Worm (Caenorhabditis elegans) whole organism, late embryonic: ENCODE results near the gene his-62.

Experiments
- C08G9.2 ChIP-seq: sonication (generic microtip); optimal IDR thresholded peaks from 2 replicates; lab custom pipeline; 2016; ENCODE audit warnings: mild to moderate bottlenecking, missing genetic modification characterization, moderate library complexity, missing compliant biosample characterization
- C38D4.7 ChIP-seq: fragments of 200-800 bp; sonication (Bioruptor generic); optimal IDR thresholded peaks from 2 replicates; lab custom pipeline; 2018; ENCODE audit warnings: mild to moderate bottlenecking, missing genetic modification characterization, moderate library complexity, missing compliant biosample characterization
- F13H6.1 ChIP-seq: sonication (generic microtip); optimal IDR thresholded peaks from 2 replicates; lab custom pipeline; 2016; ENCODE audit warnings: missing genetic modification characterization, missing compliant biosample characterization
- K09A11.1 ChIP-seq: sonication (generic microtip); optimal IDR thresholded peaks from 2 replicates; lab custom pipeline; 2017; ENCODE audit warnings: antibody characterized with exemption, mild to moderate bottlenecking, missing genetic modification characterization, missing compliant biosample characterization; ENCODE audit not compliant: insufficient read depth
- T23F11.4 ChIP-seq: fragments of 200-800 bp; sonication (Bioruptor generic); optimal IDR thresholded peaks from 2 replicates; lab custom pipeline; 2018; ENCODE audit warnings: mild to moderate bottlenecking, missing genetic modification characterization, missing compliant biosample characterization
- Y22D7AL.16 ChIP-seq: sonication (generic microtip); optimal IDR thresholded peaks from 2 replicates; lab custom pipeline; 2016; ENCODE audit warnings: missing genetic modification characterization, missing compliant biosample characterization
- ahr-1 ChIP-seq: sonication (generic microtip); optimal IDR thresholded peaks from 2 replicates; lab custom pipeline; 2016; ENCODE audit warnings: missing genetic modification characterization, missing compliant biosample characterization
- ama-1 ChIP-seq: fragments of 150-350 bp; optimal IDR thresholded peaks from 2 replicates; lab custom pipeline; 2014
- ceh-14 ChIP-seq: sonication (generic microtip); optimal IDR thresholded peaks from 2 replicates; lab custom pipeline; 2016; ENCODE audit warnings: missing genotype, missing genetic modification characterization, missing compliant biosample characterization
- ceh-18 ChIP-seq: sonication (generic microtip); optimal IDR thresholded peaks from 2 replicates; lab custom pipeline; 2016; ENCODE audit warnings: missing genetic modification characterization, missing compliant biosample characterization
- ceh-19 ChIP-seq: fragments of 200-800 bp; sonication (Bioruptor generic); optimal IDR thresholded peaks from 2 replicates; lab custom pipeline; 2018; ENCODE audit warnings: mild to moderate bottlenecking, missing genetic modification characterization, missing compliant biosample characterization
- ceh-2 ChIP-seq: sonication (generic microtip); optimal IDR thresholded peaks from 2 replicates; lab custom pipeline; 2016; ENCODE audit warnings: missing genotype, missing genetic modification characterization, missing compliant biosample characterization
- ceh-22 ChIP-seq: sonication (generic microtip); optimal IDR thresholded peaks from 2 replicates; lab custom pipeline; 2017; ENCODE audit warnings: missing biosample characterization, missing genetic modification characterization
- ceh-31 ChIP-seq: sonication (generic microtip); optimal IDR thresholded peaks from 2 replicates; lab custom pipeline; 2016; ENCODE audit warnings: missing genetic modification characterization, missing compliant biosample characterization
- ceh-34 ChIP-seq: sonication (generic microtip); optimal IDR thresholded peaks from 2 replicates; lab custom pipeline; 2016; ENCODE audit warnings: mild to moderate bottlenecking, missing genetic modification characterization, missing compliant biosample characterization
- ceh-48 ChIP-seq: sonication (generic microtip); optimal IDR thresholded peaks from 2 replicates; lab custom pipeline; 2016; ENCODE audit warnings: missing genetic modification characterization, inconsistent platforms, missing compliant biosample characterization
- ceh-6 ChIP-seq: fragments of 200-800 bp; sonication (Bioruptor generic); optimal IDR thresholded peaks from 2 replicates; lab custom pipeline; 2018; ENCODE audit warnings: mild to moderate bottlenecking, missing genetic modification characterization, missing compliant biosample characterization
- che-1 ChIP-seq: sonication (generic microtip); optimal IDR thresholded peaks from 2 replicates; lab custom pipeline; 2016; ENCODE audit warnings: mild to moderate bottlenecking, missing genetic modification characterization, missing compliant biosample characterization
- dmd-4 ChIP-seq: sonication (generic microtip); optimal IDR thresholded peaks from 2 replicates; lab custom pipeline; 2016; ENCODE audit warnings: borderline replicate concordance, missing genetic modification characterization, missing compliant biosample characterization
- dve-1 ChIP-seq: sonication (generic microtip); optimal IDR thresholded peaks from 2 replicates; lab custom pipeline; 2017; ENCODE audit warnings: antibody characterized with exemption, mild to moderate bottlenecking, missing genetic modification characterization, missing compliant biosample characterization
- elt-2 ChIP-seq: sonication (generic microtip); optimal IDR thresholded peaks from 2 replicates; lab custom pipeline; 2016; ENCODE audit warnings: missing genetic modification reagents, missing genetic modification characterization, missing compliant biosample characterization
- elt-4 ChIP-seq: sonication (generic microtip); optimal IDR thresholded peaks from 2 replicates; lab custom pipeline; 2016; ENCODE audit warnings: missing genetic modification characterization, missing compliant biosample characterization
- ets-4 ChIP-seq: sonication (generic microtip); optimal IDR thresholded peaks from 2 replicates; lab custom pipeline; 2016; ENCODE audit warnings: missing genetic modification characterization, missing compliant biosample characterization
- fkh-10 ChIP-seq: fragments of 150-350 bp; optimal IDR thresholded peaks from 2 replicates; lab custom pipeline; 2014; ENCODE audit warnings: missing biosample characterization, missing genetic modification reagents, missing genetic modification characterization
- fkh-6 ChIP-seq: sonication (generic microtip); optimal IDR thresholded peaks from 2 replicates; lab custom pipeline; 2016; ENCODE audit warnings: missing genetic modification characterization, missing compliant biosample characterization
- gmeb-2 ChIP-seq: sonication (generic microtip); optimal IDR thresholded peaks from 2 replicates; lab custom pipeline; 2016; ENCODE audit warnings: missing genetic modification characterization, inconsistent platforms, missing compliant biosample characterization
- hlh-13 ChIP-seq: fragments of 200-800 bp; sonication (Bioruptor generic); optimal IDR thresholded peaks from 2 replicates; lab custom pipeline; 2018; ENCODE audit warnings: mild to moderate bottlenecking, missing genetic modification characterization, missing compliant biosample characterization
- hlh-6 ChIP-seq: sonication (generic microtip); optimal IDR thresholded peaks from 2 replicates; lab custom pipeline; 2016; ENCODE audit warnings: missing genotype, missing genetic modification characterization, missing compliant biosample characterization
- lim-6 ChIP-seq: sonication (generic microtip); optimal IDR thresholded peaks from 2 replicates; lab custom pipeline; 2016; ENCODE audit warnings: missing genetic modification characterization, missing compliant biosample characterization
- lin-11 ChIP-seq: fragments of 200-800 bp; sonication (Bioruptor generic); optimal IDR thresholded peaks from 2 replicates; lab custom pipeline; 2018; ENCODE audit warnings: mild to moderate bottlenecking, missing genetic modification characterization, missing compliant biosample characterization
- madf-2 ChIP-seq: sonication (generic microtip); optimal IDR thresholded peaks from 2 replicates; lab custom pipeline; 2017; ENCODE audit warnings: missing genetic modification characterization, missing compliant biosample characterization
- mec-3 ChIP-seq: sonication (generic microtip); optimal IDR thresholded peaks from 2 replicates; lab custom pipeline; 2016; ENCODE audit warnings: borderline replicate concordance, missing genetic modification characterization, missing compliant biosample characterization
- nfya-1 ChIP-seq: sonication (generic microtip); optimal IDR thresholded peaks from 2 replicates; lab custom pipeline; 2017; ENCODE audit warnings: missing genetic modification characterization, mild to moderate bottlenecking, missing compliant biosample characterization, antibody characterized with exemption, moderate library complexity
- nhr-11 ChIP-seq: fragments of 150-350 bp; optimal IDR thresholded peaks from 2 replicates; lab custom pipeline; 2014; ENCODE audit warnings: missing biosample characterization, missing genetic modification characterization
- npax-4 ChIP-seq: sonication (generic microtip); optimal IDR thresholded peaks from 2 replicates; lab custom pipeline; 2016; ENCODE audit warnings: missing genetic modification characterization, missing compliant biosample characterization
- odd-2 ChIP-seq: sonication (generic microtip); optimal IDR thresholded peaks from 2 replicates; lab custom pipeline; 2017; ENCODE audit warnings: antibody characterized with exemption, mild to moderate bottlenecking, missing genetic modification characterization, missing compliant biosample characterization
- pat-9 ChIP-seq: fragments of 200-800 bp; sonication (Bioruptor generic); optimal IDR thresholded peaks from 2 replicates; lab custom pipeline; 2018; ENCODE audit warnings: mild to moderate bottlenecking, missing genetic modification characterization, moderate library complexity, missing compliant biosample characterization
- pax-1 ChIP-seq: fragments of 150-350 bp; optimal IDR thresholded peaks from 2 replicates; lab custom pipeline; 2014; ENCODE audit warnings: missing biosample characterization, missing genetic modification characterization
- pha-2 ChIP-seq: sonication (generic microtip); optimal IDR thresholded peaks from 2 replicates; lab custom pipeline; 2017; ENCODE audit warnings: mild to moderate bottlenecking, missing genetic modification characterization, missing compliant biosample characterization
- pros-1 ChIP-seq: fragments of 150-350 bp; optimal IDR thresholded peaks from 2 replicates; lab custom pipeline; 2014; ENCODE audit warnings: missing biosample characterization, missing genetic modification reagents, missing genetic modification characterization
- ref-2 ChIP-seq: sonication (generic microtip); optimal IDR thresholded peaks from 2 replicates; lab custom pipeline; 2016; ENCODE audit warnings: missing genetic modification characterization, missing compliant biosample characterization
- sdc-2 ChIP-seq: sonication (generic microtip); optimal IDR thresholded peaks from 2 replicates; lab custom pipeline; 2016; ENCODE audit warnings: missing genotype, missing genetic modification characterization, missing compliant biosample characterization
- sox-2 ChIP-seq: fragments of 200-800 bp; sonication (Bioruptor generic); IDR thresholded peaks from 2 replicates; pipeline ENCODE4 v1.3.6; 2022; ENCODE audit warnings: missing genetic modification reagents, missing genetic modification characterization, missing compliant biosample characterization
- sox-4 ChIP-seq: sonication (generic microtip); optimal IDR thresholded peaks from 2 replicates; lab custom pipeline; 2017; ENCODE audit warnings: mild to moderate bottlenecking, missing genetic modification characterization, inconsistent platforms, missing compliant biosample characterization
- syd-9 ChIP-seq: sonication (generic microtip); optimal IDR thresholded peaks from 2 replicates; lab custom pipeline; 2016; ENCODE audit warnings: mild to moderate bottlenecking, missing genetic modification characterization, moderate library complexity, missing compliant biosample characterization
- tbx-7 ChIP-seq: sonication (generic microtip); optimal IDR thresholded peaks from 2 replicates; lab custom pipeline; 2016; ENCODE audit warnings: missing genotype, missing genetic modification characterization, missing compliant biosample characterization
- ttx-3 ChIP-seq: sonication (generic microtip); optimal IDR thresholded peaks from 2 replicates; lab custom pipeline; 2016; ENCODE audit warnings: missing genetic modification reagents, missing genetic modification characterization, missing compliant biosample characterization
- unc-3 ChIP-seq, 2 experiments: fragments of 200-800 bp in 1 of 2; sonication (Bioruptor generic) in 1 of 2; sonication (generic microtip) in 1 of 2; conservative IDR thresholded peaks in 1 of 2; optimal IDR thresholded peaks in 1 of 2; 2 replicates each; pipeline versions ENCODE4 v1.3.6 to Lab custom; 2016 to 2022; ENCODE audit warnings: missing compliant biosample characterization in 2 of 2, missing genetic modification characterization in 2 of 2, missing genetic modification reagents in 1 of 2
- unc-42 ChIP-seq: sonication (generic microtip); optimal IDR thresholded peaks from 2 replicates; lab custom pipeline; 2016; ENCODE audit warnings: missing genotype, missing genetic modification characterization, missing compliant biosample characterization
- unc-55 ChIP-seq: sonication (generic microtip); optimal IDR thresholded peaks from 2 replicates; lab custom pipeline; 2017; ENCODE audit warnings: missing biosample characterization, missing genetic modification reagents, missing genetic modification characterization
- ztf-16 ChIP-seq: sonication (generic microtip); optimal IDR thresholded peaks from 2 replicates; lab custom pipeline; 2017; ENCODE audit warnings: missing genetic modification characterization, missing compliant biosample characterization

Gene his-62

DNA sequence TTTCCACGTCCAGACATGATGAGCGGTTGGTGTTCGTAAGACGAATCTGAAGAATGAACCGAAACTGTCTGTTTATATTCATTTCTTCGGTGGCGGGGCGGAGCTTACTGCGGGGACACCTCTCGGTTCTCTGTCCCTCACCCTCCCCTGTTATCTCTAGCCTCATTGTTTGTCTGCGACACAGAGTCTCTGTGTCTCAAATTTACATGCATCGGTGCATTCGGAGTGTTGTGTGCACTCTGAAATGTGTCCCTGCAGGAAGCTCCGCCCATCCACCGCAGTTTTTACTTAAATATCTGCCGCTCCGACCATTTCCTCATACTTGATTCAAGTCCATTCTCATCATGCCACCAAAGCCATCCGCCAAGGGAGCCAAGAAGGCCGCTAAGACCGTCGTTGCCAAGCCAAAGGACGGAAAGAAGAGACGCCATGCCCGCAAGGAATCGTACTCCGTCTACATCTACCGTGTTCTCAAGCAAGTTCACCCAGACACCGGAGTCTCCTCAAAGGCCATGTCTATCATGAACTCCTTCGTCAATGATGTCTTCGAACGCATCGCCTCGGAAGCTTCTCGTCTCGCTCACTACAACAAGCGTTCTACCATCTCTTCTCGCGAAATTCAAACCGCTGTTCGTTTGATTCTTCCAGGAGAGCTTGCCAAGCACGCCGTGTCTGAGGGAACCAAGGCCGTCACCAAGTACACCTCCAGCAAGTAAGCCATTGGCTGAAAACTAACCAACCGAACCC, at the start of gene his-62, which contains the start of gene his-61:
Gene his-62 (plus strand): TSS at position 345 of the 747 bp plus-strand sequence.
Gene his-61 (minus strand): TSS at position 17 of the 747 bp plus-strand sequence.
- peak; percentile 69 for TF ChIP-seq tbx-7 (tag; lab: Kevin White, UChicago)
- TF ChIP-seq ztf-16, result peak; percentile 44
- peak; percentile 60 for TF ChIP-seq ceh-2 (tag; lab: Kevin White, UChicago)
- no peak for TF ChIP-seq C38D4.7 (GFP tag; lab: Kevin White, UChicago)
- TF ChIP-seq odd-2 (tag; lab: Kevin White, UChicago), result no peak
- peak; percentile 67 for TF ChIP-seq ref-2 (tag; lab: Kevin White, UChicago)
- peak; percentile 39 for TF ChIP-seq dmd-4
- peak; percentile 80 for TF ChIP-seq unc-55 (GFP tag; lab: Kevin White, UChicago)
- TF ChIP-seq dve-1, result peak; percentile 90
- TF ChIP-seq C08G9.2 (tag; lab: Kevin White, UChicago), result peak; percentile 57
- TF ChIP-seq ceh-19 (GFP tag; lab: Kevin White, UChicago), result peak; percentile 40
- no peak for TF ChIP-seq ceh-22 (tag; lab: Kevin White, UChicago)
- peak; percentile 43 for TF ChIP-seq unc-42
- TF ChIP-seq ets-4, result peak; percentile 61
- no peak for TF ChIP-seq pat-9 (tag; lab: Kevin White, UChicago)
- no peak for TF ChIP-seq F13H6.1 (tag; lab: Kevin White, UChicago)
- no peak for TF ChIP-seq ama-1 (lab: Kevin White, UChicago)
- TF ChIP-seq sox-4 (tag; lab: Kevin White, UChicago), result no peak
- peak; percentile 94 for TF ChIP-seq ceh-34 (tag; lab: Kevin White, UChicago)
- peak; percentile 43 for TF ChIP-seq ceh-18 (tag; lab: Kevin White, UChicago)
- peak; percentile 38 for TF ChIP-seq ceh-14 (tag; lab: Kevin White, UChicago)
- no peak for TF ChIP-seq pha-2 (tag; lab: Kevin White, UChicago)
- TF ChIP-seq nfya-1 (tag; lab: Kevin White, UChicago), result peak; percentile 81
- no peak for TF ChIP-seq hlh-13 (GFP tag; lab: Kevin White, UChicago)
- peak; percentile 78 for TF ChIP-seq pros-1 (tag; lab: Kevin White, UChicago)
- no peak for TF ChIP-seq lim-6 (tag; lab: Kevin White, UChicago)
- TF ChIP-seq lin-11, result no peak
- peak; percentile 90 for TF ChIP-seq sox-2
- peak; percentile 2 for TF ChIP-seq syd-9 (tag; lab: Kevin White, UChicago)
- peak; percentile 89 for TF ChIP-seq pax-1 (tag; lab: Kevin White, UChicago)
- no peak for TF ChIP-seq nhr-11 (tag; lab: Kevin White, UChicago)
- no peak for TF ChIP-seq ceh-48 (tag; lab: Kevin White, UChicago)
- no peak for TF ChIP-seq fkh-6 (tag; lab: Kevin White, UChicago)
- peak; percentile 46 for TF ChIP-seq madf-2
- TF ChIP-seq Y22D7AL.16 (tag; lab: Kevin White, UChicago), result no peak
- no peak for TF ChIP-seq K09A11.1
- no peak for TF ChIP-seq unc-3 (GFP tag; conservative IDR thresholded peaks at IDR 0.05; lab: Robert Waterston, UW)
- no peak for TF ChIP-seq unc-3 (tag; optimal IDR thresholded peaks at IDR 0.05; lab: Kevin White, UChicago)
- peak; percentile 50 for TF ChIP-seq sdc-2 (tag; lab: Kevin White, UChicago)
- no peak for TF ChIP-seq fkh-10 (GFP tag; lab: Kevin White, UChicago)
- peak; percentile 38 for TF ChIP-seq ahr-1 (tag; lab: Kevin White, UChicago)
- no peak for TF ChIP-seq T23F11.4
- TF ChIP-seq ttx-3 (tag; lab: Kevin White, UChicago), result no peak
- peak; percentile 36 for TF ChIP-seq hlh-6 (tag; lab: Kevin White, UChicago)
- TF ChIP-seq npax-4 (tag; lab: Kevin White, UChicago), result no peak
- peak; percentile 95 for TF ChIP-seq ceh-31 (tag; lab: Kevin White, UChicago)
- TF ChIP-seq che-1 (tag; lab: Kevin White, UChicago), result no peak
- TF ChIP-seq ceh-6 (GFP tag; lab: Kevin White, UChicago), result peak; percentile 15
- no peak for TF ChIP-seq gmeb-2 (tag; lab: Kevin White, UChicago)
- TF ChIP-seq mec-3, result no peak
- TF ChIP-seq elt-2, result peak; percentile 71
- TF ChIP-seq elt-4, result no peak
